Fruit fly (Drosophila melanogaster): ENCODE results near the gene CG42827.

CG42827 gene

DNA sequence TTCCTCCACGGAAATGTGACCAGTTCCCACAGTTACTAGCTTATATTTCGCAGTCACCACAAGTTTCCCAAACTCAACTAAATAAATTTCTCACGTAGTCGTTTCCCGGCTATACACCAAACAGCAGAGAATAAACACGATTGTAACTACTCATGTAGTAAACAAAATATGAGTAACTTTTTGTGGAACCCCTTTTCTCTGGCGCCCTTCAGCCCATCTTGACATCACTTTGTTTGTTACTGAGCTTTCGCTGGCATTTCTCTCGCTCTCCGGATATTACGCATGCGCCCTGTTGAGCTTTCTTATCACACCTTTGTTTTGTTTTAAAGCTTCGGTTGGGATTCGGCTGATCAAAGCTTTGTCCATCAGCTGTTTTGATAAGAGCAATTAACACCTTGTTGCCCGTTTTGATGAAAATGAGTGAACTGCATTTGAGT, 13.3 kb downstream of the CG42827 start:
- TF ChIP-seq fru (GFP tag; optimal IDR thresholded peaks at IDR 0.05) (peak; percentile 96), jim (GFP tag; optimal IDR thresholded peaks at IDR 0.05) (no peak), Vsx2 (GFP tag; optimal IDR thresholded peaks at IDR 0.05; ENCODE audit: partially characterized antibody) (peak; percentile 50), dsf (GFP tag; optimal IDR thresholded peaks at IDR 0.05; ENCODE audit: borderline replicate concordance) (no peak), Mio (GFP tag; optimal IDR thresholded peaks at IDR 0.05) (no peak), dmrt93B (GFP tag; optimal IDR thresholded peaks at IDR 0.05) (no peak)

- TF ChIP-seq Abd-B (GFP tag; optimal IDR thresholded peaks at IDR 0.05) (no peak), lola (GFP tag; optimal IDR thresholded peaks at IDR 0.05) (no peak), jim (GFP tag; optimal IDR thresholded peaks at IDR 0.05) (no peak), CrebA (GFP tag; optimal IDR thresholded peaks at IDR 0.05; ENCODE audit: borderline replicate concordance) (no peak), dl (GFP tag; optimal IDR thresholded peaks at IDR 0.05; ENCODE audit: insufficient read depth in 1 of 2, partially characterized antibody in 2 of 2) (no peak), OdsH (GFP tag; optimal IDR thresholded peaks at IDR 0.05) (no peak), Hr78 (GFP tag; optimal IDR thresholded peaks at IDR 0.05) (no peak), Hr83 (GFP tag; optimal IDR thresholded peaks at IDR 0.05; ENCODE audit: poor library complexity, severe bottlenecking) (no peak), rgr (GFP tag; optimal IDR thresholded peaks at IDR 0.05) (no peak), Jra (GFP tag; optimal IDR thresholded peaks at IDR 0.05) (no peak), dsf (GFP tag; optimal IDR thresholded peaks at IDR 0.05; ENCODE audit: borderline replicate concordance) (no peak), Myc (optimal IDR thresholded peaks at IDR 0.05) (no peak), foxo (GFP tag; optimal IDR thresholded peaks at IDR 0.05) (no peak), GATAd (GFP tag; optimal IDR thresholded peaks at IDR 0.05) (no peak), sv (GFP tag; optimal IDR thresholded peaks at IDR 0.05) (no peak), sage (GFP tag; optimal IDR thresholded peaks at IDR 0.05) (no peak), Dfd (GFP tag; optimal IDR thresholded peaks at IDR 0.05) (no peak), Vsx2 (GFP tag; optimal IDR thresholded peaks at IDR 0.05; ENCODE audit: partially characterized antibody) (no peak)
Measured at dm6 chr3R:23386907-23387306, 14.2 kb downstream of the CG42827 start.

DNA sequence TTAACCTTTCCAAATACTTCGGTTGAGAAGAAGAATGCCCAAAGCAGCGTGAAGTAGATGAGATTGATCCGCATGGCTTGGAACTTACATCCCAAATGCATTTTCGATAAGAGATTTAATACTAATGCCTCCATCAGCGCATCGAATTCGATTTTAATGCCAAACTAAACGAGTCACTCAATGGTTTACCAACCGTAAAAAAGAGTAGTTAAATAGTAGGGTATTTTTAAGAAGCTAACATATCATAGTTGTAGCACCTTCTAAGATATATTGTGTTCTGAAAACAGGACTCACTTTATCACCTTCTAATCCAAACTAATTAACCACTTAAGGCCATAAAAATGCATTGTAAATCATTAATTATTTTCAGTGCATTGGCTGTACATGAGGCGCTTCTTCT, 16.1 kb downstream of the CG42827 start, which contains the start of gene CG31515:
Gene CG31515 (minus strand): TSS at position 101 of the 400 bp plus-strand sequence.
- TF ChIP-seq Dfd (GFP tag; optimal IDR thresholded peaks at IDR 0.05) (no peak), Jra (GFP tag; optimal IDR thresholded peaks at IDR 0.05) (no peak), Hr78 (GFP tag; optimal IDR thresholded peaks at IDR 0.05) (no peak), sage (GFP tag; optimal IDR thresholded peaks at IDR 0.05) (no peak), ey (GFP tag; optimal IDR thresholded peaks at IDR 0.05) (no peak), HLH106 (tag; optimal IDR thresholded peaks at IDR 0.05) (no peak), Myc (optimal IDR thresholded peaks at IDR 0.05) (no peak)

dm6 chr3R:23390769-23391309, 18.1 kb downstream of the CG42827 start:
- TF ChIP-seq Hr83 (GFP tag; optimal IDR thresholded peaks at IDR 0.05; ENCODE audit: poor library complexity, severe bottlenecking) (no peak), CrebA (GFP tag; optimal IDR thresholded peaks at IDR 0.05; ENCODE audit: borderline replicate concordance) (no peak), OdsH (GFP tag; optimal IDR thresholded peaks at IDR 0.05) (no peak)

dm6 chr3R:23392235-23392634, 19.5 kb downstream of the CG42827 start:
- TF ChIP-seq psq (GFP tag; optimal IDR thresholded peaks at IDR 0.05) (no peak), Dif (GFP tag; optimal IDR thresholded peaks at IDR 0.05; ENCODE audit: partially characterized antibody) (no peak), Abd-B (GFP tag; optimal IDR thresholded peaks at IDR 0.05) (no peak), dmrt93B (GFP tag; optimal IDR thresholded peaks at IDR 0.05) (no peak), OdsH (GFP tag; optimal IDR thresholded peaks at IDR 0.05) (no peak), Rel (GFP tag; optimal IDR thresholded peaks at IDR 0.05) (no peak), Rel (tag; optimal IDR thresholded peaks at IDR 0.05) (no peak), Sp1 (GFP tag; optimal IDR thresholded peaks at IDR 0.05) (no peak), pan (optimal IDR thresholded peaks at IDR 0.05) (no peak), Hnf4 (GFP tag; optimal IDR thresholded peaks at IDR 0.05) (no peak), CG9705 (GFP tag; optimal IDR thresholded peaks at IDR 0.05) (no peak), brk (GFP tag; optimal IDR thresholded peaks at IDR 0.05) (no peak), sv (GFP tag; optimal IDR thresholded peaks at IDR 0.05) (no peak), Hr83 (GFP tag; optimal IDR thresholded peaks at IDR 0.05; ENCODE audit: poor library complexity, severe bottlenecking) (no peak), jim (GFP tag; optimal IDR thresholded peaks at IDR 0.05) (no peak), br (GFP tag; optimal IDR thresholded peaks at IDR 0.05) (no peak), CrebA (GFP tag; optimal IDR thresholded peaks at IDR 0.05; ENCODE audit: borderline replicate concordance) (no peak)
